Fruit fly (Drosophila melanogaster) whole organism, embryonic: ENCODE measurements around the gene CG13921.
A peak's percentile ranks its signal among the peaks of the same experiment; 100 is the strongest.

Source experiments
- Awh ChIP-seq: fragments of 200-800 bp; sonication (Bioruptor generic); IDR thresholded peaks from 2 replicates; pipeline ENCODE4, ENCODE4 v1.3.6; 2022; ENCODE audit warnings: missing biosample characterization, missing genetic modification characterization
- CG10543 ChIP-seq: fragments of 200-800 bp; sonication (Bioruptor generic); optimal IDR thresholded peaks from 3 replicates; lab custom pipeline; 2017; ENCODE audit warnings: missing biosample characterization, mild to moderate bottlenecking, missing genetic modification characterization, moderate library complexity
- CG10959 ChIP-seq: fragments of 200-800 bp; sonication (Bioruptor generic); IDR thresholded peaks from 2 replicates; pipeline ENCODE4 v1.3.6; 2022; ENCODE audit warnings: missing biosample characterization, missing genetic modification characterization
- CG12104 ChIP-seq: fragments of 200-800 bp; sonication (Bioruptor generic); optimal IDR thresholded peaks from 3 replicates; lab custom pipeline; 2016; ENCODE audit warnings: missing biosample characterization, missing genetic modification characterization
- CG1233 ChIP-seq: fragments of 200-800 bp; sonication (Bioruptor generic); optimal IDR thresholded peaks from 4 replicates; lab custom pipeline; 2018; ENCODE audit warnings: missing biosample characterization, mild to moderate bottlenecking, missing genetic modification characterization
- CG13123 ChIP-seq: fragments of 200-800 bp; sonication (Bioruptor generic); optimal IDR thresholded peaks from 2 replicates; lab custom pipeline; 2016; ENCODE audit warnings: missing biosample characterization, missing genetic modification characterization
- CG15601 ChIP-seq: fragments of 200-800 bp; sonication (Bioruptor generic); optimal IDR thresholded peaks from 3 replicates; lab custom pipeline; 2019; ENCODE audit warnings: missing biosample characterization, mild to moderate bottlenecking, missing genetic modification characterization, moderate library complexity
- CG16813 ChIP-seq: fragments of 200-800 bp; sonication (Bioruptor generic); IDR thresholded peaks from 3 replicates; pipeline ENCODE4 v1.3.6; 2022; ENCODE audit warnings: missing biosample characterization, missing genetic modification characterization; ENCODE audit not compliant: partially characterized antibody
- CG2199 ChIP-seq: fragments of 200-800 bp; sonication (Bioruptor generic); IDR thresholded peaks from 3 replicates; pipeline ENCODE4 v1.3.6; 2022; ENCODE audit warnings: missing biosample characterization, missing genetic modification characterization
- CG2678 ChIP-seq: fragments of 200-800 bp; sonication (Bioruptor generic); optimal IDR thresholded peaks from 3 replicates; lab custom pipeline; 2019; ENCODE audit warnings: missing biosample characterization, mild to moderate bottlenecking, missing genetic modification characterization, moderate library complexity
- CG2712 ChIP-seq: fragments of 200-800 bp; optimal IDR thresholded peaks from 3 replicates; lab custom pipeline; 2019; ENCODE audit warnings: missing biosample characterization, mild to moderate bottlenecking, missing genetic modification characterization, moderate library complexity
- CG3065 ChIP-seq: fragments of 200-800 bp; sonication (Bioruptor generic); optimal IDR thresholded peaks from 2 replicates; lab custom pipeline; 2016; ENCODE audit warnings: missing biosample characterization, missing genetic modification characterization
- CG34224 ChIP-seq: fragments of 200-800 bp; sonication (Bioruptor generic); IDR thresholded peaks from 3 replicates; pipeline ENCODE4 v1.3.6; 2022; ENCODE audit warnings: missing biosample characterization, missing genetic modification characterization; ENCODE audit not compliant: partially characterized antibody
- CG4707 ChIP-seq: fragments of 200-800 bp; sonication (Bioruptor generic); optimal IDR thresholded peaks from 2 replicates; lab custom pipeline; 2018; ENCODE audit warnings: missing biosample characterization, mild to moderate bottlenecking, missing genetic modification characterization, moderate library complexity
- CG5180 ChIP-seq: fragments of 200-800 bp; sonication (Bioruptor generic); optimal IDR thresholded peaks from 3 replicates; lab custom pipeline; 2017; ENCODE audit warnings: missing biosample characterization, missing genetic modification characterization, mild to moderate bottlenecking, moderate library complexity, missing genetic modification reagents
- CG6854 ChIP-seq: fragments of 200-800 bp; sonication (Bioruptor generic); optimal IDR thresholded peaks from 3 replicates; lab custom pipeline; 2017; ENCODE audit warnings: missing biosample characterization, mild to moderate bottlenecking, missing genetic modification characterization
- CG7963 ChIP-seq: fragments of 200-800 bp; sonication (Bioruptor generic); IDR thresholded peaks from 3 replicates; pipeline ENCODE4 v1.3.6; 2022; ENCODE audit warnings: missing biosample characterization, missing genetic modification characterization; ENCODE audit not compliant: partially characterized antibody
- CG8944 ChIP-seq: fragments of 200-800 bp; sonication (Bioruptor generic); optimal IDR thresholded peaks from 3 replicates; lab custom pipeline; 2016; ENCODE audit warnings: missing biosample characterization, missing genetic modification characterization
- Dfd ChIP-seq, 2 experiments: fragments of >200 bp; optimal IDR thresholded peaks; 2 replicates each; lab custom pipeline; 2017; ENCODE audit warnings: missing biosample characterization in 2 of 2, missing genetic modification characterization in 2 of 2
- Dip2 ChIP-seq: fragments of 200-800 bp; sonication (Bioruptor generic); IDR thresholded peaks from 2 replicates; pipeline ENCODE4 v1.3.6; 2022; ENCODE audit warnings: missing biosample characterization, missing genetic modification characterization
- ERR ChIP-seq: fragments of 200-800 bp; sonication (Bioruptor generic); optimal IDR thresholded peaks from 2 replicates; lab custom pipeline; 2016; ENCODE audit warnings: missing biosample characterization, missing genetic modification characterization
- Fer1 ChIP-seq: fragments of 200-800 bp; sonication (Bioruptor generic); optimal IDR thresholded peaks from 2 replicates; lab custom pipeline; 2017; ENCODE audit warnings: missing biosample characterization, mild to moderate bottlenecking, missing genetic modification characterization
- HLH54F ChIP-seq: fragments of 200-800 bp; sonication (Bioruptor generic); optimal IDR thresholded peaks from 3 replicates; lab custom pipeline; 2016; ENCODE audit warnings: missing biosample characterization, missing genetic modification characterization
- Hmx ChIP-seq: fragments of 200-800 bp; sonication (Bioruptor generic); optimal IDR thresholded peaks from 2 replicates; lab custom pipeline; 2016; ENCODE audit warnings: missing biosample characterization, missing genetic modification characterization
- Nf-YC ChIP-seq: fragments of 200-800 bp; optimal IDR thresholded peaks from 3 replicates; lab custom pipeline; 2019; ENCODE audit warnings: missing biosample characterization, mild to moderate bottlenecking, missing genetic modification characterization, moderate library complexity
- Optix ChIP-seq: fragments of 200-800 bp; sonication (Bioruptor generic); IDR thresholded peaks from 3 replicates; pipeline ENCODE4 v1.3.6; 2022; ENCODE audit warnings: missing biosample characterization, missing genetic modification characterization
- abd-A ChIP-seq: fragments of 200-800 bp; sonication (Bioruptor generic); optimal IDR thresholded peaks from 3 replicates; lab custom pipeline; 2019; ENCODE audit warnings: missing biosample characterization, mild to moderate bottlenecking, missing genetic modification characterization, moderate library complexity
- ara ChIP-seq: fragments of 200-800 bp; sonication (Bioruptor generic); IDR thresholded peaks from 2 replicates; pipeline ENCODE4 v1.3.6; 2022; ENCODE audit warnings: missing biosample characterization, missing genetic modification characterization
- bbx ChIP-seq: fragments of 200-800 bp; sonication (Bioruptor generic); IDR thresholded peaks from 2 replicates; pipeline ENCODE4 v1.3.6; 2022; ENCODE audit warnings: missing biosample characterization, missing genetic modification characterization; ENCODE audit not compliant: partially characterized antibody
- cas ChIP-seq: fragments of 200-800 bp; sonication (Bioruptor generic); IDR thresholded peaks from 2 replicates; pipeline ENCODE4 v1.3.6; 2022; ENCODE audit warnings: missing biosample characterization, missing genetic modification characterization
- exex ChIP-seq: fragments of 200-800 bp; sonication (Bioruptor generic); optimal IDR thresholded peaks from 4 replicates; lab custom pipeline; 2018; ENCODE audit warnings: missing biosample characterization, mild to moderate bottlenecking, missing genetic modification characterization, moderate library complexity
- fru ChIP-seq: fragments of >200 bp; optimal IDR thresholded peaks from 2 replicates; lab custom pipeline; 2017
- gce ChIP-seq: fragments of 200-800 bp; sonication (Bioruptor generic); IDR thresholded peaks from 3 replicates; pipeline ENCODE4 v1.3.6; 2022; ENCODE audit warnings: missing biosample characterization, missing genetic modification characterization
- gcm2 ChIP-seq: fragments of 200-800 bp; sonication (Bioruptor generic); optimal IDR thresholded peaks from 2 replicates; lab custom pipeline; 2016; ENCODE audit warnings: missing biosample characterization, missing genetic modification characterization
- gem ChIP-seq: fragments of 200-800 bp; sonication (Bioruptor generic); optimal IDR thresholded peaks from 2 replicates; lab custom pipeline; 2019; ENCODE audit warnings: missing biosample characterization, mild to moderate bottlenecking, missing genetic modification characterization, moderate library complexity
- jumu ChIP-seq: fragments of 200-800 bp; sonication (Bioruptor generic); optimal IDR thresholded peaks from 3 replicates; lab custom pipeline; 2016; ENCODE audit warnings: missing biosample characterization, missing genetic modification characterization
- knrl ChIP-seq: fragments of 200-800 bp; sonication (Bioruptor generic); IDR thresholded peaks from 3 replicates; pipeline ENCODE4 v1.3.6; 2022; ENCODE audit warnings: missing biosample characterization, missing genetic modification characterization; ENCODE audit not compliant: partially characterized antibody
- lab ChIP-seq: fragments of 200-800 bp; sonication (Bioruptor generic); optimal IDR thresholded peaks from 3 replicates; lab custom pipeline; 2017; ENCODE audit warnings: missing biosample characterization, missing genetic modification characterization, mild to moderate bottlenecking, moderate library complexity, missing genetic modification reagents
- maf-S ChIP-seq: fragments of 200-800 bp; sonication (Bioruptor generic); optimal IDR thresholded peaks from 2 replicates; lab custom pipeline; 2016; ENCODE audit warnings: missing biosample characterization, missing genetic modification characterization
- pum ChIP-seq: fragments of 200-800 bp; sonication (Bioruptor generic); optimal IDR thresholded peaks from 2 replicates; lab custom pipeline; 2016; ENCODE audit warnings: missing biosample characterization, missing genetic modification characterization
- salm ChIP-seq: fragments of 200-800 bp; sonication (Bioruptor generic); optimal IDR thresholded peaks from 2 replicates; lab custom pipeline; 2018; ENCODE audit warnings: missing biosample characterization, mild to moderate bottlenecking, missing genetic modification characterization
- sc ChIP-seq, 3 experiments: fragments of >200 bp in 2 of 3; fragments of 200-800 bp in 1 of 3; sonication (Bioruptor generic) in 1 of 3; optimal IDR thresholded peaks; 2 replicates in 2 of 3; 3 replicates in 1 of 3; lab custom pipeline; 2017; ENCODE audit warnings: mild to moderate bottlenecking in 1 of 3, missing biosample characterization in 1 of 3, missing genetic modification characterization in 1 of 3, missing genetic modification reagents in 1 of 3
- sisA ChIP-seq: fragments of 200-800 bp; sonication (Bioruptor generic); IDR thresholded peaks from 2 replicates; pipeline ENCODE4 v1.3.6; 2022; ENCODE audit warnings: missing biosample characterization, missing genetic modification characterization
- tll ChIP-seq, 2 experiments: fragments of 200-800 bp in 1 of 2; fragments of >200 bp in 1 of 2; sonication (Bioruptor generic) in 1 of 2; optimal IDR thresholded peaks; 2 replicates each; lab custom pipeline; 2017 to 2019; ENCODE audit warnings: missing biosample characterization in 2 of 2, missing genetic modification characterization in 2 of 2, mild to moderate bottlenecking in 1 of 2, moderate library complexity in 1 of 2
- twi ChIP-seq: fragments of 200-800 bp; optimal IDR thresholded peaks from 2 replicates; lab custom pipeline; 2019; ENCODE audit warnings: missing biosample characterization, mild to moderate bottlenecking, missing genetic modification characterization, moderate library complexity
- tx ChIP-seq: fragments of 200-800 bp; sonication (Bioruptor generic); optimal IDR thresholded peaks from 2 replicates; lab custom pipeline; 2016; ENCODE audit warnings: missing biosample characterization, missing genetic modification characterization
- wor ChIP-seq: fragments of 200-800 bp; sonication (Bioruptor generic); IDR thresholded peaks from 2 replicates; pipeline ENCODE4 v1.3.6; 2022; ENCODE audit warnings: missing biosample characterization, missing genetic modification characterization
- z ChIP-seq: fragments of 200-800 bp; sonication (Bioruptor generic); IDR thresholded peaks from 3 replicates; pipeline ENCODE4 v1.3.6; 2022; ENCODE audit warnings: missing biosample characterization, missing genetic modification characterization

CG13921 gene

dm6 chr3L:1740129-1740975 is 6.4 kb upstream of the CG13921 start (continued):
- TF ChIP-seq knrl (GFP tag; lab: Robert Waterston, UW) = no peak
- no peak for TF ChIP-seq Dip2 (GFP tag; lab: Robert Waterston, UW)
- peak; percentile 54 for TF ChIP-seq CG1233 (GFP tag; lab: Kevin White, UChicago)
- peak; percentile 76 for TF ChIP-seq gem (tag; lab: Kevin White, UChicago)
- TF ChIP-seq CG6854 (GFP tag; lab: Kevin White, UChicago) = no peak
- no peak for TF ChIP-seq CG10543 (GFP tag; lab: Kevin White, UChicago)
- peak; percentile 46 for TF ChIP-seq Hmx
- peak; percentile 71 for TF ChIP-seq sisA (GFP tag; lab: Robert Waterston, UW)
- TF ChIP-seq salm (tag; lab: Kevin White, UChicago) = peak; percentile 19
- TF ChIP-seq CG34224 = no peak
- no peak for TF ChIP-seq exex (tag; lab: Kevin White, UChicago)
- no peak for TF ChIP-seq CG16813
- peak; percentile 48 for TF ChIP-seq maf-S (GFP tag; lab: Kevin White, UChicago)
- peak; percentile 66 for TF ChIP-seq HLH54F (GFP tag; lab: Kevin White, UChicago)
- no peak for TF ChIP-seq ara (GFP tag; lab: Robert Waterston, UW)
- no peak for TF ChIP-seq CG5180
- no peak for TF ChIP-seq lab (GFP tag; lab: Kevin White, UChicago)
- peak; percentile 71; the same call in 1 of the 3 replicates for TF ChIP-seq gce (GFP tag; lab: Robert Waterston, UW)
- TF ChIP-seq abd-A = peak; percentile 34
- peak; percentile 40; the same call in 1 of the 2 replicates for TF ChIP-seq wor (GFP tag; lab: Robert Waterston, UW)
- TF ChIP-seq CG2712 = peak; percentile 35
- TF ChIP-seq Awh (GFP tag; lab: Robert Waterston, UW) = peak; percentile 74
- TF ChIP-seq fru = no peak
- TF ChIP-seq ERR (GFP tag; lab: Kevin White, UChicago) = no peak
- no peak for TF ChIP-seq Dfd (GFP tag; optimal IDR thresholded peaks at IDR 0.05; lab: Kevin White, UChicago)
- no peak for TF ChIP-seq sc (optimal IDR thresholded peaks at IDR 0.05; lab: Kevin White, UChicago)
- no peak for TF ChIP-seq sc (GFP tag; optimal IDR thresholded peaks at IDR 0.05; lab: Kevin White, UChicago)
- TF ChIP-seq CG3065 (GFP tag; lab: Kevin White, UChicago) = no peak
- TF ChIP-seq gcm2 = peak; percentile 39
- no peak for TF ChIP-seq CG7963 (GFP tag; lab: Robert Waterston, UW)
- TF ChIP-seq cas = 0 out of 2 replicates have a peak, but pooled peaks have one; percentile 43
- TF ChIP-seq Optix (GFP tag; lab: Robert Waterston, UW) = peak; percentile 70
- TF ChIP-seq z = no peak
- TF ChIP-seq bbx (GFP tag; lab: Robert Waterston, UW) = no peak
- no peak for TF ChIP-seq CG2199 (GFP tag; lab: Robert Waterston, UW)
- TF ChIP-seq twi (tag; lab: Kevin White, UChicago) = no peak
- no peak for TF ChIP-seq CG4707 (GFP tag; lab: Kevin White, UChicago)
- TF ChIP-seq Fer1 (GFP tag; lab: Kevin White, UChicago) = no peak
- TF ChIP-seq CG13123 = peak; percentile 22
- no peak for TF ChIP-seq CG10959 (GFP tag; lab: Robert Waterston, UW)
- no peak for TF ChIP-seq CG12104 (GFP tag; lab: Kevin White, UChicago)
- peak; percentile 19 for TF ChIP-seq pum (GFP tag; lab: Kevin White, UChicago)
- TF ChIP-seq CG15601 (tag; lab: Kevin White, UChicago) = no peak
- peak; percentile 11 for TF ChIP-seq jumu (GFP tag; lab: Kevin White, UChicago)
- no peak for TF ChIP-seq tll (GFP tag; optimal IDR thresholded peaks at IDR 0.05; lab: Kevin White, UChicago)
- TF ChIP-seq CG2678 (tag; lab: Kevin White, UChicago) = peak; percentile 66
- TF ChIP-seq CG8944 (GFP tag; lab: Kevin White, UChicago) = peak; percentile 53
- TF ChIP-seq Nf-YC (tag; lab: Kevin White, UChicago) = peak; percentile 36
- TF ChIP-seq tx (GFP tag; lab: Kevin White, UChicago) = peak; percentile 51
